Worm (Caenorhabditis elegans) whole organism, L4/young adult: ENCODE data around the gene rpt-3.

Source experiments
- W03F9.2 ChIP-seq: fragments of 150-350 bp; optimal IDR thresholded peaks from 2 replicates; lab custom pipeline; 2014; ENCODE audit warnings: missing biosample characterization, missing genetic modification characterization
- dao-5 ChIP-seq: sonication (generic microtip); optimal IDR thresholded peaks from 2 replicates; lab custom pipeline; 2016; ENCODE audit warnings: missing genotype, missing genetic modification characterization, moderate library complexity, missing compliant biosample characterization
- him-1 ChIP-seq: sonication (generic microtip); optimal IDR thresholded peaks from 2 replicates; lab custom pipeline; 2016; ENCODE audit warnings: missing genotype, missing genetic modification reagents, missing genetic modification characterization, missing compliant biosample characterization

Gene rpt-3

ce11 chrIII:6489493-6489892, at the start of gene rpt-3:
Gene rpt-3, plus strand, starts transcription at chrIII:6489793.
- TF ChIP-seq W03F9.2 (no peak), him-1 (tag; lab: Kevin White, UChicago) (no peak), dao-5 (tag; lab: Kevin White, UChicago) (no peak)

ce11 chrIII:6439854-6440253, 49.7 kb upstream of the rpt-3 start:
- no peak for TF ChIP-seq W03F9.2

ce11 chrIII:6442305-6443125, 47.1 kb upstream of the rpt-3 start, which contains the start of gene mel-32:
Gene mel-32, minus strand, starts transcription at chrIII:6443000.
- TF ChIP-seq W03F9.2: no peak
- no peak for TF ChIP-seq him-1 (tag; lab: Kevin White, UChicago)
- no peak for TF ChIP-seq dao-5 (tag; lab: Kevin White, UChicago)

- TF ChIP-seq W03F9.2 (peak; percentile 65), dao-5 (tag; lab: Kevin White, UChicago) (no peak), him-1 (tag; lab: Kevin White, UChicago) (no peak)
These were observed 45.3 kb upstream of the rpt-3 start, which contains the start of gene C05D11.13 for ce11 chrIII:6444335-6444734. Gene C05D11.13, minus strand, starts transcription at chrIII:6444586.

- TF ChIP-seq him-1 (tag; lab: Kevin White, UChicago) (no peak), dao-5 (tag; lab: Kevin White, UChicago) (no peak), W03F9.2 (no peak)
These were observed 42.8 kb upstream of the rpt-3 start, which contains the start of gene let-721 for ce11 chrIII:6446807-6447206. Gene let-721, minus strand, starts transcription at chrIII:6446907.

ce11 chrIII:6447521-6447920, 42.1 kb upstream of the rpt-3 start:
- TF ChIP-seq him-1 (tag; lab: Kevin White, UChicago): no peak
- no peak for TF ChIP-seq dao-5 (tag; lab: Kevin White, UChicago)
- no peak for TF ChIP-seq W03F9.2

ce11 chrIII:6449854-6450253, 39.7 kb upstream of the rpt-3 start:
- TF ChIP-seq W03F9.2: no peak
- TF ChIP-seq dao-5 (tag; lab: Kevin White, UChicago): no peak
- TF ChIP-seq him-1 (tag; lab: Kevin White, UChicago): no peak

- TF ChIP-seq him-1 (tag; lab: Kevin White, UChicago) (no peak), dao-5 (tag; lab: Kevin White, UChicago) (no peak), W03F9.2 (no peak)
These were observed 39.0 kb upstream of the rpt-3 start, which contains the start of gene T26A5.6 for ce11 chrIII:6450596-6450995. Gene T26A5.6, minus strand, starts transcription at chrIII:6450696.

- TF ChIP-seq him-1 (tag; lab: Kevin White, UChicago) (no peak), W03F9.2 (no peak), dao-5 (tag; lab: Kevin White, UChicago) (no peak)
These were observed 37.3 kb upstream of the rpt-3 start, which contains the start of gene set-1 for ce11 chrIII:6452278-6452677. Gene set-1, minus strand, starts transcription at chrIII:6452378.

ce11 chrIII:6452683-6453082, 36.9 kb upstream of the rpt-3 start:
- TF ChIP-seq dao-5 (tag; lab: Kevin White, UChicago) (no peak), W03F9.2 (no peak), him-1 (tag; lab: Kevin White, UChicago) (no peak)

ce11 chrIII:6453665-6454064, 35.9 kb upstream of the rpt-3 start:
- TF ChIP-seq dao-5 (tag; lab: Kevin White, UChicago) (no peak), W03F9.2 (peak; percentile 81)

ce11 chrIII:6454183-6454582, 35.4 kb upstream of the rpt-3 start, which contains the start of gene jhdm-1:
Gene jhdm-1, plus strand, starts transcription at chrIII:6454483.
- TF ChIP-seq dao-5 (tag; lab: Kevin White, UChicago): no peak
- TF ChIP-seq him-1 (tag; lab: Kevin White, UChicago): no peak
- no peak for TF ChIP-seq W03F9.2

- TF ChIP-seq dao-5 (tag; lab: Kevin White, UChicago) (no peak), him-1 (tag; lab: Kevin White, UChicago) (no peak), W03F9.2 (no peak)
These were observed 29.8 kb upstream of the rpt-3 start, which contains the start of gene algn-1 for ce11 chrIII:6459820-6460219. Gene algn-1, plus strand, starts transcription at chrIII:6460120.

ce11 chrIII:6462610-6463009, 27.0 kb upstream of the rpt-3 start, which contains the start of gene T26A5.8:
Gene T26A5.8, minus strand, starts transcription at chrIII:6462856.
- TF ChIP-seq him-1 (tag; lab: Kevin White, UChicago): no peak
- TF ChIP-seq dao-5 (tag; lab: Kevin White, UChicago): no peak
- TF ChIP-seq W03F9.2: no peak
